Worm (Caenorhabditis elegans) whole organism, L3 larva: ENCODE data around the gene F37B12.3.

Experiments
- ama-1 ChIP-seq: fragments of 150-350 bp; optimal IDR thresholded peaks from 2 replicates; lab custom pipeline; 2018
- elt-2 ChIP-seq: sonication (generic microtip); optimal IDR thresholded peaks from 2 replicates; lab custom pipeline; 2016; ENCODE audit warnings: missing genetic modification reagents, mild to moderate bottlenecking, missing genetic modification characterization, missing compliant biosample characterization
- nhr-11 ChIP-seq: fragments of 150-350 bp; optimal IDR thresholded peaks from 2 replicates; lab custom pipeline; 2014; ENCODE audit warnings: missing biosample characterization, missing genetic modification characterization
- unc-62 ChIP-seq: fragments of 150-350 bp; sonication (generic microtip); optimal IDR thresholded peaks from 4 replicates; lab custom pipeline; 2014; ENCODE audit warnings: missing biosample characterization, missing genetic modification reagents, missing genetic modification characterization

DNA sequence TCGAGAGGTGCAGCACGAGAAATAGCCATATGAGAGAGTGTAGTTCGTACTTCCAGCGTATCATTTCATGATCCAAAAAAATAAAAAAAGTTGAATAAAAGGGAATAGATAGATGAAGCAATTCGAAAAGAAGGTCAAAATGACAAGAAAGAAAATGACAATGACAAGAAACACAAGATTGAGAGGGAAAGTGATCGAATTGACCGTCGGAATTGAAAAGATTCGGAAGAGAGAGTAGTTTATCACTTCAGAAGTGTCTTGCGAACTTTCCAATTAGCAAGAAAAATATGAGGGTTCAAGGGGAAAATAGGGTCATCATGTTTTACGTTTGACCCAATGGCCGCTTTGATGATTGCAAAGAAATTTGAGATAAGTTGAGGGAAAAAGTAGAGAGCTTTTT lies 21.5 kb downstream of the F37B12.3 start, which contains the start of gene dep-1:
- no peak for TF ChIP-seq unc-62 (GFP tag; lab: Kevin White, UChicago)
- TF ChIP-seq elt-2, result no peak
- no peak for TF ChIP-seq ama-1 (lab: Kevin White, UChicago)
- no peak for TF ChIP-seq nhr-11 (tag; lab: Kevin White, UChicago)
